Fruit fly (Drosophila melanogaster): ENCODE data around the gene Top2.
A peak's percentile ranks its signal among the peaks of the same experiment; 100 is the strongest.

Top2 gene

DNA sequence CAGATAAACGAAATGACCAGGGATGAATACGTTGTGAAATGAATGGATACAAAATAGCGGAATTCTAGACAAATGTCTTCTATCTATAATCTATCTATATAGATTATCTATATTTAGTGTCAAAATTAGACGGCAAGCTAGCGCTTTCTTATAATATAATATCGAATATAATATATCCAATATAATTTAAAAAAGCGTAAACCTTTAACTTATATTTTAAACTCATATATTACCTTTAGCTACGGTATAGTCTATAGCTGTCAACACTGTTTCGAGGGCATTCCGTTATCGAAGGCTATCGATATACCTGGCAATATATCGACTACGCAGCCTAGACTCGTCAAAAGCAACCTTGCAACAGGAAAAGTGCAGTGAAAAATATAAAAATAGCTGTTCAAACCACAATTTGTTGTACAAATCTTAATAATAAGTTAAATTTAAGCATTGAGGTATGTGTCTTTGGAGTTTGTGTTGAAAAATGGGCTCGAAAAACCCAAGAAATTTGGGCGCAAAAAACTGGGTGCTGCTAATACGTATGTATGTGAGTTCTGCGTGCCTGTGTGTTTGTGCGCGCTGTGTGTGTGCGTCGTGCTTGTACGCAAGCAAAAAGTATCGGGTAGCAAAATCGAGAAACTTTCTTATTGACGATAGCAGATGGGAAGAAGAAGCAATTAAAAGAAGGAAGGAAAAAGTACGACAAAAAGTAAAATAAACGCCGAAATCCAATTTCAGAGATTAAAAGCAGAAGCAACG is 39.8 kb upstream of the Top2 start, which contains the start of the genes swm and Ctu2 (continued):
- TF ChIP-seq pzg (GFP tag; optimal IDR thresholded peaks at IDR 0.05) = peak; percentile 48
- peak; percentile 13; the same call in 1 of the 2 replicates for TF ChIP-seq sisA (GFP tag; IDR thresholded peaks at IDR 0.05)
- peak; percentile 74 for TF ChIP-seq trem (tag; optimal IDR thresholded peaks at IDR 0.05)
- no peak for TF ChIP-seq CG14667 (GFP tag; IDR thresholded peaks at IDR 0.05)
- TF ChIP-seq so (GFP tag; IDR thresholded peaks at IDR 0.05) = no peak
- peak; percentile 70 for TF ChIP-seq Doc3 (GFP tag; IDR thresholded peaks at IDR 0.05; ENCODE audit: partially characterized antibody)
- TF ChIP-seq CG8281 (tag; optimal IDR thresholded peaks at IDR 0.05) = peak; percentile 84
- peak; percentile 56 for TF ChIP-seq CG17359 (tag; optimal IDR thresholded peaks at IDR 0.05)
- TF ChIP-seq ci (GFP tag; IDR thresholded peaks at IDR 0.05) = 0 out of 3 replicates have a peak, but pooled peaks have one; percentile 10
- TF ChIP-seq gem (tag; optimal IDR thresholded peaks at IDR 0.05) = no peak
- no peak for TF ChIP-seq CkIIα-i1 (GFP tag; IDR thresholded peaks at IDR 0.05)
- TF ChIP-seq crp (GFP tag; optimal IDR thresholded peaks at IDR 0.05) = peak in 1 of 2 experiments; percentile 47
- peak; percentile 79 for TF ChIP-seq CG9817 (tag; optimal IDR thresholded peaks at IDR 0.05)
- TF ChIP-seq YL-1 (GFP tag; optimal IDR thresholded peaks at IDR 0.05) = peak; percentile 93
- peak; percentile 88 for TF ChIP-seq B-H2 (GFP tag; optimal IDR thresholded peaks at IDR 0.05)
- peak; percentile 6 for TF ChIP-seq Dp (GFP tag; optimal IDR thresholded peaks at IDR 0.05)
- TF ChIP-seq CG3407 (GFP tag; optimal IDR thresholded peaks at IDR 0.05) = peak; percentile 54

DNA sequence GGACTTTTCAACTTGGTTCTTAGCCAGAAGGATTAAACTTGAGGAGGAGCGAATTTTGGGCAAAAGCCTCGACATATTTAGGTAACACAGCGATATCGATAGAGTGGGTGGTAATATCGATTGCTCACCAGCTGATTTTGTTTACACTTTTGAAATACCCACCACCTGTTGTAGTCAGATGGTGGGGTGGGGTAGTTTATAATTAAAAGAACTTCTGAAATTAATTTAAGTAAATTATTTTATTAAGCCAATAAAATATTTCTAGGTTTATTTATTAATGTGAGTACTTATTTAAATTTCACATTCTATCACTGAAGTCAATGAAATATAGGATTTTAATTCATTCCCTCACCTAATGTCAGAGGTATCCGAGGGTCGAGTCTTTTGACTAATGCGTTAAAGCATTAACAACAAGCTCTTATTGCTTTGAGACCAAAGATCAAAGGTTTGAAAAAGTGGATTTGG is 36.7 kb upstream of the Top2 start, which contains the start of the genes CG10194 and CG18094:
Gene CG10194, minus strand, starts transcription at position 108 of the 465 bp plus-strand sequence.
Gene CG18094, plus strand, starts transcription at position 266 of the 465 bp plus-strand sequence.
- TF ChIP-seq amos (GFP tag; IDR thresholded peaks at IDR 0.05; ENCODE audit: partially characterized antibody) (peak; percentile 69; the same call in 1 of the 2 replicates), salm (tag; optimal IDR thresholded peaks at IDR 0.05) (no peak), Blimp-1 (GFP tag; optimal IDR thresholded peaks at IDR 0.05) (no peak), croc (GFP tag; conservative IDR thresholded peaks at IDR 0.05) (no peak), h (optimal IDR thresholded peaks at IDR 0.05) (no peak), sima (GFP tag; optimal IDR thresholded peaks at IDR 0.05) (no peak), tio (GFP tag; optimal IDR thresholded peaks at IDR 0.05) (no peak), bbx (GFP tag; IDR thresholded peaks at IDR 0.05; ENCODE audit: partially characterized antibody) (peak; percentile 82), chinmo (GFP tag; IDR thresholded peaks at IDR 0.05; ENCODE audit: partially characterized antibody) (0 out of 4 replicates have a peak, but pooled peaks have one; percentile 43), CG31224 (GFP tag; IDR thresholded peaks at IDR 0.05) (no peak), Deaf1 (tag; optimal IDR thresholded peaks at IDR 0.05) (no peak), CG10267 (tag; optimal IDR thresholded peaks at IDR 0.05) (peak; percentile 32), CG3065 (GFP tag; optimal IDR thresholded peaks at IDR 0.05) (no peak), CG4617 (GFP tag; optimal IDR thresholded peaks at IDR 0.05; ENCODE audit: borderline replicate concordance) (peak; percentile 22), CG7745 (tag; optimal IDR thresholded peaks at IDR 0.05) (peak; percentile 8), HmgZ (tag; optimal IDR thresholded peaks at IDR 0.05) (peak; percentile 43), CG11560 (tag; IDR thresholded peaks at IDR 0.05) (no peak), CTCF (GFP tag; optimal IDR thresholded peaks at IDR 0.05) (no peak), bsh (GFP tag; optimal IDR thresholded peaks at IDR 0.05) (peak in 1 of 2 experiments; percentile 43), CG13424 (tag; optimal IDR thresholded peaks at IDR 0.05) (peak; percentile 29), kah (GFP tag; optimal IDR thresholded peaks at IDR 0.05) (peak; percentile 100), HLH4C (GFP tag; IDR thresholded peaks at IDR 0.05; ENCODE audit: partially characterized antibody) (peak; percentile 66), MBD-R2 (GFP tag; IDR thresholded peaks at IDR 0.05) (peak; percentile 91), CG6654 (GFP tag; optimal IDR thresholded peaks at IDR 0.05) (no peak), CG10654 (GFP tag; optimal IDR thresholded peaks at IDR 0.05) (peak; percentile 16), Sox100B (GFP tag; optimal IDR thresholded peaks at IDR 0.05) (no peak), stwl (tag; optimal IDR thresholded peaks at IDR 0.05) (peak; percentile 9), Fer3 (tag; optimal IDR thresholded peaks at IDR 0.05) (peak; percentile 47), CG42726 (GFP tag; IDR thresholded peaks at IDR 0.05; ENCODE audit: partially characterized antibody) (no peak), CG11398 (GFP tag; optimal IDR thresholded peaks at IDR 0.05) (no peak), yki (optimal IDR thresholded peaks at IDR 0.05) (no peak)

All from whole organism, embryonic.